Fruit fly (Drosophila melanogaster) S2 (cell line): Measurements from ENCODE around the gene CG5509.

Source experiments
- CG8478 ChIP-seq: fragments of >200 bp; optimal IDR thresholded peaks from 2 replicates; lab custom pipeline; 2018
- CTCF ChIP-seq, 2 experiments: fragments of >200 bp; optimal IDR thresholded peaks; 2 replicates each; lab custom pipeline; 2018

DNA sequence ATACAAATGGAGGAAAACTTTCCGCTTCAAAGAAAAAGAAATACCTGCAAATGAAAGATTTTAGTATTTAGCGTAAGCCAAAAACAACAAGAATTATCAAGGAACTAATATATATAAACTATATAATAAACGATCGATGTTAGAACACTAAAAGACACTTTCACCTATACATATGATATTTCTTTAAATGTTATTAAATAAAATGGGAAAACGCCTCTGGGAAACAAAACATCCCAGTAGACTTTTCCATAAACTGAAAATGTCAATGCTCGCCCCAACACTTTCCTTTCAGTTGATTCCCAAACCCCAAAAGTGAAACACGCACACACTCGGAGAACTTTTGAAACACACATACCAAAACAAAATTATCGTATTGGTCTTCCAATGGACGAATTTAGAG, 4.9 kb upstream of the CG5509 start, which contains the start of gene vrs:
- TF ChIP-seq CTCF (optimal IDR thresholded peaks at IDR 0.05; lab: Kevin White, UChicago) = no peak
- TF ChIP-seq CG8478 (lab: Kevin White, UChicago) = no peak
